Worm (Caenorhabditis elegans): ENCODE measurements around the gene str-43.
"Not testable (repeated sequence)": the region's sequence is repeated elsewhere in the genome, so short reads cannot be mapped to it uniquely, and the experiment has no call there.

DNA sequence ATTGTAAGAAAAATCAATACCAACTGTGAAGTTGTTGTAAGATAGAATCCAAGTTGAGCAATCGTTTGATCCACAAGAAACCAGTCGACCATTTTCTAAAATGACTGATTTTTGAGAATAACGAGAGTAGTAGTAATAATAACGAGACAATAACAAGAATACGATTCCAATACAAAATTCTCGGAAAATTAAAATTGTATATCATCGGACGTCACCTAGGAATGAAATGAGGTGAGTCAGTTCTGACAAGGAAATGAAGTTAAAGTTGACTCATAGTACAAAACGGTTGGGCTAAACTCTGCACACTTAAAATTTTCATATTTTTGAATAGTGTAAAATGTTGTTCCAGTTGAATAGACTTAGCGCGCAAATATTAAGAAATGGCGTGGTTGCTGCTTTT, 7.6 kb downstream of the str-43 start, which contains the start of gene str-19:
- TF ChIP-seq skn-1 (tag; optimal IDR thresholded peaks at IDR 0.05); mdt-29 (GFP tag; IDR thresholded peaks at IDR 0.05); ces-1 (GFP tag; optimal IDR thresholded peaks at IDR 0.05); daf-16 (GFP tag; optimal IDR thresholded peaks at IDR 0.05); daf-16 (tag; optimal IDR thresholded peaks at IDR 0.05); lin-38 (GFP tag; IDR thresholded peaks at IDR 0.05); snpc-4 (tag; optimal IDR thresholded peaks at IDR 0.05); unc-130 (GFP tag; optimal IDR thresholded peaks at IDR 0.05); nhr-11 (tag; optimal IDR thresholded peaks at IDR 0.05); fkh-10 (GFP tag; optimal IDR thresholded peaks at IDR 0.05); fos-1 (tag; optimal IDR thresholded peaks at IDR 0.05); ama-1 (optimal IDR thresholded peaks at IDR 0.05): not testable (repeated sequence)

Measured in whole organism, L4 larva.